Worm (Caenorhabditis elegans) whole organism, early embryonic: ENCODE results near the gene ZK287.9.

ENCODE experiments used
- B0310.2 ChIP-seq: sonication (generic microtip); optimal IDR thresholded peaks from 2 replicates; lab custom pipeline; 2016; ENCODE audit warnings: mild to moderate bottlenecking, missing genetic modification characterization, missing compliant biosample characterization
- F13C5.2 ChIP-seq: sonication (generic microtip); optimal IDR thresholded peaks from 2 replicates; lab custom pipeline; 2017; ENCODE audit warnings: mild to moderate bottlenecking, missing genetic modification characterization, inconsistent platforms, missing compliant biosample characterization
- aly-1 ChIP-seq: sonication (generic microtip); optimal IDR thresholded peaks from 2 replicates; lab custom pipeline; 2016; ENCODE audit warnings: missing genetic modification characterization, missing compliant biosample characterization
- ama-1 ChIP-seq: fragments of 150-350 bp; optimal IDR thresholded peaks from 2 replicates; lab custom pipeline; 2014
- ceh-13 ChIP-seq: fragments of 200-800 bp; sonication (Bioruptor generic); optimal IDR thresholded peaks from 2 replicates; lab custom pipeline; 2018; ENCODE audit warnings: mild to moderate bottlenecking, missing genetic modification characterization, missing compliant biosample characterization
- ceh-36 ChIP-seq: sonication (generic microtip); optimal IDR thresholded peaks from 2 replicates; lab custom pipeline; 2016; ENCODE audit warnings: missing genetic modification characterization, inconsistent platforms, missing compliant biosample characterization
- ets-7 ChIP-seq: sonication (generic microtip); optimal IDR thresholded peaks from 2 replicates; lab custom pipeline; 2016; ENCODE audit warnings: missing genotype, missing genetic modification characterization, missing compliant biosample characterization
- hmbx-1 ChIP-seq: sonication (generic microtip); optimal IDR thresholded peaks from 2 replicates; lab custom pipeline; 2016; ENCODE audit warnings: mild to moderate bottlenecking, missing genetic modification characterization, missing compliant biosample characterization
- hmg-4 ChIP-seq: fragments of 200-800 bp; sonication (Bioruptor generic); optimal IDR thresholded peaks from 2 replicates; lab custom pipeline; 2018; ENCODE audit warnings: mild to moderate bottlenecking, missing genetic modification characterization, missing compliant biosample characterization
- pes-1 ChIP-seq: fragments of 200-800 bp; sonication (Bioruptor generic); IDR thresholded peaks from 2 replicates; pipeline ENCODE4 v1.3.6; 2022; ENCODE audit warnings: missing genetic modification reagents, missing genetic modification characterization, missing compliant biosample characterization
- sea-1 ChIP-seq: fragments of 200-800 bp; sonication (Bioruptor generic); conservative IDR thresholded peaks from 2 replicates; pipeline ENCODE4 v1.3.6; 2022; ENCODE audit warnings: missing genetic modification characterization, missing compliant biosample characterization
- tbx-11 ChIP-seq: fragments of 200-800 bp; sonication (Bioruptor generic); IDR thresholded peaks from 2 replicates; pipeline ENCODE4 v1.3.6; 2022; ENCODE audit warnings: missing genetic modification characterization, missing compliant biosample characterization
- tbx-37 ChIP-seq: fragments of 200-800 bp; sonication (Bioruptor generic); conservative IDR thresholded peaks from 2 replicates; pipeline ENCODE4 v1.3.6; 2022; ENCODE audit warnings: missing genetic modification reagents, missing genetic modification characterization, missing compliant biosample characterization
- tra-4 ChIP-seq: sonication (generic microtip); optimal IDR thresholded peaks from 2 replicates; lab custom pipeline; 2017; ENCODE audit warnings: missing genetic modification characterization, missing compliant biosample characterization

Gene ZK287.9

ce11 chrV:9725719-9726118 lies 46.6 kb downstream of the ZK287.9 start:
- TF ChIP-seq ceh-13 (GFP tag; lab: Kevin White, UChicago) (no peak), aly-1 (no peak), tra-4 (tag; lab: Kevin White, UChicago) (no peak), hmg-4 (GFP tag; lab: Kevin White, UChicago) (no peak), tbx-11 (no peak), ama-1 (lab: Kevin White, UChicago) (no peak), F13C5.2 (tag; lab: Kevin White, UChicago) (no peak), B0310.2 (tag; lab: Kevin White, UChicago) (no peak), tbx-37 (no peak), sea-1 (GFP tag; lab: Robert Waterston, UW) (no peak), pes-1 (no peak), ceh-36 (tag; lab: Kevin White, UChicago) (no peak), ets-7 (tag; lab: Kevin White, UChicago) (no peak), hmbx-1 (tag; lab: Kevin White, UChicago) (no peak)

ce11 chrV:9729462-9730162 lies 50.5 kb downstream of the ZK287.9 start, which contains the start of the genes aagr-3 and drap-1:
Gene aagr-3 (minus strand): TSS chrV:9729512.
Gene drap-1 (plus strand): TSS chrV:9730106.
- TF ChIP-seq ceh-36 (tag; lab: Kevin White, UChicago) = no peak
- no peak for TF ChIP-seq tbx-37
- no peak for TF ChIP-seq ceh-13 (GFP tag; lab: Kevin White, UChicago)
- TF ChIP-seq tbx-11 = no peak
- TF ChIP-seq B0310.2 (tag; lab: Kevin White, UChicago) = no peak
- TF ChIP-seq aly-1 = no peak
- no peak for TF ChIP-seq sea-1 (GFP tag; lab: Robert Waterston, UW)
- TF ChIP-seq F13C5.2 (tag; lab: Kevin White, UChicago) = no peak
- TF ChIP-seq hmg-4 (GFP tag; lab: Kevin White, UChicago) = no peak
- TF ChIP-seq ets-7 (tag; lab: Kevin White, UChicago) = no peak
